Worm (Caenorhabditis elegans) whole organism, mixed stage, embryonic: ENCODE data around the gene gpb-1.

Experiments used
- blmp-1 ChIP-seq: fragments of 150-350 bp; optimal IDR thresholded peaks from 2 replicates; lab custom pipeline; 2014; ENCODE audit warnings: missing biosample characterization, missing genetic modification characterization
- elt-3 ChIP-seq: fragments of 150-350 bp; optimal IDR thresholded peaks from 2 replicates; lab custom pipeline; 2014; ENCODE audit warnings: missing biosample characterization, missing genetic modification characterization
- sptf-1 ChIP-seq: sonication (generic microtip); optimal IDR thresholded peaks from 2 replicates; lab custom pipeline; 2017; ENCODE audit warnings: mild to moderate bottlenecking, missing genetic modification characterization, moderate library complexity, missing compliant biosample characterization

DNA sequence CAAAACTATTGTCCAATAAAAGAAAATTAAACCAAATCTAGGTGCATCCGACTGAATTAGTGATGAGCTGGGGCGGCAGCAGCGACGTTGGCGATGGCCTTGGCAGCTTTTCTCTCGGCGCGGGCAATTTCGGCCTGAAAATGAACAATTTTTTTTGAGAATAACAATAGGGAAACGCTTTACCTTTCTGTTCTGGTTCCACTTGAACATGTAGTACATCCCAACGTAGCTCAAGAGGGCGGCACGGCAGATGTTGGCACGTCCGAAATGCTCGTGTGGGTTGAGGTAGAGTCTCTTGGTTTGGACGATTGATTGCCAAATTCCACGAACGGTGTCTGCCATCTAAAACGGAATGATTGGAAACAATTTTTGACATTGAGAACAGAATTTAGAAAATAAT lies 25.8 kb upstream of the gpb-1 start, which contains the start of gene F44E5.1:
- TF ChIP-seq sptf-1 (tag; lab: Kevin White, UChicago) (no peak), elt-3 (tag; lab: Kevin White, UChicago) (no peak), blmp-1 (tag; lab: Kevin White, UChicago) (no peak)
